Worm (Caenorhabditis elegans): ENCODE measurements around the gene etc-1.

The etc-1 gene

DNA sequence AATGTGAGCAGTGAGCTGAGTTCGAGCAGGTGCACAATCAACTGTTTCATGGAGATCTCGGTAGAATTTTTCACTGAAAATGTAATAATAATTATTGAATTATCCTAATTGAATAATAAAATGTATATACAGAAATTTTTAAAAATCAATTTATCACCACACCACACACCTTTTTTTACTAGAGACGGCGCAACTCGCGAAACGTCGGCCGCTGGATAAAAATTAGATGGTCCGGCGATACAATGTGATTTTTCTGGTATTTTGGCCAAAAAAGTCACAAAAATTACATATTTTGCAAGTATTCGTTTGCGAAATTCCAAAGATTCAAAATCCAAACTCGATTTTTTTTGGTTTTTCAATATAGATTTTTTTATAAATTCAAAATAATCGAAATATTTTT lies 6.2 kb downstream of the etc-1 start:
- TF ChIP-seq tbx-2 (tag; optimal IDR thresholded peaks at IDR 0.05) (no peak), ceh-28 (tag; optimal IDR thresholded peaks at IDR 0.05) (no peak), sea-2 (GFP tag; optimal IDR thresholded peaks at IDR 0.05) (no peak), pha-4 (tag; optimal IDR thresholded peaks at IDR 0.05) (no peak), pqm-1 (tag; optimal IDR thresholded peaks at IDR 0.05) (no peak), ceh-82 (tag; optimal IDR thresholded peaks at IDR 0.05) (no peak), fkh-2 (tag; optimal IDR thresholded peaks at IDR 0.05) (no peak), snpc-4 (tag; optimal IDR thresholded peaks at IDR 0.05) (peak; percentile 14)

DNA sequence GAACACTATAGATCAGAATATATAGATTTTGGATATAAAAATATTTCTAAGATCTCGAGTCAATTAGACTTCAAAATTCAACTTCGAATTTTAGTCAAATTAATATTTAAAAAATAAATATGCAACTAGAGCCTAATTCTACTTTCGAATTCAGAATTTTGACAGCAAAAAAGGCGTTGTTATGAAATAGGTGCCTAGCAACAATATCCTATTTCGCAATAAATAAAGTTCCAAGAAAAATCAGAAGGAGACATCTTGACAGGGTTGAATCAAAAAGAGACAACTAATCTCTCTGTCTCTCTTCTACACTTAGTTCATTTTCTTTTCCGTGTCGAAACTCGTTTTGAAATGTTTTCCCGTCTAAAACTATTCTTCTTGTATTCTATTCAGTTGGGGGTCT lies 10.7 kb downstream of the etc-1 start:
- TF ChIP-seq unc-62 (GFP tag; optimal IDR thresholded peaks at IDR 0.05) (no peak), nhr-76 (tag; optimal IDR thresholded peaks at IDR 0.05) (no peak), nhr-77 (tag; optimal IDR thresholded peaks at IDR 0.05) (no peak), nhr-25 (tag; optimal IDR thresholded peaks at IDR 0.05) (peak; percentile 1), nhr-23 (tag; optimal IDR thresholded peaks at IDR 0.05) (peak; percentile 17), hmg-11 (tag; optimal IDR thresholded peaks at IDR 0.05) (no peak)

DNA sequence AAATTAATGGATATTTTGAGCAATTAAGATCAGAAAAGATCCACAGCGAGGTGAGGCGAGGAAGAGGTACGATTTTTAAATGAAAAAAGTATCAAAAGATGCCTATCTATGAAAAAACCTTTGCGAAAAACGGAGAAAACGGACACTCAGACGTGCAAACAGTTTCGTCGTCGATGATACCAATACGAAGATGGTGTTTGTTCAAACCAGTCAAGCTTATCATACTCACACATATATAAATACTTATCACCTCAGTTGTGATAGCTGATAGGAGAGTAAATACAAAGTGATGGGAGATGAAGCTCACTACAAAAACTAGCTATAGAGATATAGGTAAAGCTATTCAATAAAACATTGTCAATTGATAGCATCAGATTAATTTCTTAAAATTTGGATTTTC lies 15.2 kb downstream of the etc-1 start:
- TF ChIP-seq nhr-77 (tag; optimal IDR thresholded peaks at IDR 0.05) (no peak), nhr-28 (tag; optimal IDR thresholded peaks at IDR 0.05) (no peak), nhr-25 (tag; optimal IDR thresholded peaks at IDR 0.05) (no peak), lin-39 (tag; optimal IDR thresholded peaks at IDR 0.05) (no peak), nhr-11 (tag; optimal IDR thresholded peaks at IDR 0.05) (no peak), pqm-1 (tag; optimal IDR thresholded peaks at IDR 0.05) (peak; percentile 6), elt-2 (tag; optimal IDR thresholded peaks at IDR 0.05) (peak; percentile 63), pha-4 (tag; optimal IDR thresholded peaks at IDR 0.05) (peak; percentile 24), daf-12 (tag; optimal IDR thresholded peaks at IDR 0.05) (no peak)

DNA sequence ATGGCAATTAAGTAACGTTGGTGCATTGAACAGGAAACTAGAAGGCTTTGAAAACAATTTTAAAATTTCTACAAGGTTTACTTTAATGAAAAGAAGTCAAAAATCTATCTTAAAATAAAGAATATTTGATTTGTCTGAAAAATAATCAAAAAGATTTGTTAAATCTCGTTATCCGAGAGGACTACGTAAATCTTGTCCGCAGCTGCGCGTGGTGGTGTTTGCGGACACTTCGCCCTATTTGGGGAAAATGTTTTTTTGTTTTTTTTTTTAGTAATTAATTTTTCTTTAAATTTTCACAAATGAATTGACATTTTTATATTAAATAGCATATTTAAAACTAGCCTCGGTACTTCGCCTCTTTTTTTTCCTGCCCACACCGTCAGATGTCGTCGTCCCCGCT lies 19.3 kb downstream of the etc-1 start:
- TF ChIP-seq snpc-4 (tag; optimal IDR thresholded peaks at IDR 0.05) (peak; percentile 49), skn-1 (tag; optimal IDR thresholded peaks at IDR 0.05) (no peak), lin-39 (tag; optimal IDR thresholded peaks at IDR 0.05) (peak; percentile 46), mdl-1 (tag; optimal IDR thresholded peaks at IDR 0.05) (no peak), fos-1 (tag; optimal IDR thresholded peaks at IDR 0.05) (no peak), fkh-2 (tag; optimal IDR thresholded peaks at IDR 0.05) (no peak), lin-15B (tag; optimal IDR thresholded peaks at IDR 0.05) (peak; percentile 49), nhr-28 (tag; optimal IDR thresholded peaks at IDR 0.05) (no peak), zag-1 (tag; optimal IDR thresholded peaks at IDR 0.05) (no peak), R02D3.7 (tag; optimal IDR thresholded peaks at IDR 0.05) (peak; percentile 28), egl-5 (tag; optimal IDR thresholded peaks at IDR 0.05) (peak; percentile 63), nfya-1 (tag; optimal IDR thresholded peaks at IDR 0.05; ENCODE audit: insufficient read depth) (peak; percentile 60), elt-3 (tag; optimal IDR thresholded peaks at IDR 0.05) (no peak), nhr-43 (tag; optimal IDR thresholded peaks at IDR 0.05; ENCODE audit: poor library complexity, severe bottlenecking) (peak; percentile 50), hmg-11 (tag; optimal IDR thresholded peaks at IDR 0.05) (peak; percentile 55), lsy-12 (tag; optimal IDR thresholded peaks at IDR 0.05) (no peak), sea-2 (GFP tag; optimal IDR thresholded peaks at IDR 0.05) (no peak), unc-39 (tag; optimal IDR thresholded peaks at IDR 0.05) (no peak), tbx-2 (tag; optimal IDR thresholded peaks at IDR 0.05) (no peak)

DNA sequence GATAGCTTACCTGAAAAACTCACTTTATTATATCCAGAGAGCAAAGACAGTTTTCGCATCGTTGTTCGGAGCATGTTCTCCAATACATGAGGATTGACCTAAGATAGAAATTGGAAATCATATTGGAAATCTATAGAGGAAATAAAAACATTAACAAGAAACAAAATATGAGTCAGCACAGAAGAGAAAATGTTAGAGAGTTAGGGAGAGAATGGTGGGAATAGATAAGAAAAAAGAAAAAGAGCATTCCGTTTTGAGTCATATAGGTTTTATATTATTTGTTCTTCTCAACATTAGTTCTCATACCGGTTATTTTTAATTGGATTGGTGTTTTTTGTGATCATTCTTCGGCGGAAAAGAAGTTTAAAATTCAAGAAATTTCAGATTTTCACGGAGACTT lies 20.2 kb downstream of the etc-1 start, which contains the start of gene hgap-2:
TSS of gene hgap-2 (minus strand) at position 101 of the 400 bp plus-strand sequence.
- peak; percentile 4 for TF ChIP-seq pha-4 (tag; optimal IDR thresholded peaks at IDR 0.05)
- no peak for TF ChIP-seq nhr-77 (tag; optimal IDR thresholded peaks at IDR 0.05)
- TF ChIP-seq pqm-1 (tag; optimal IDR thresholded peaks at IDR 0.05), result peak; percentile 19

DNA sequence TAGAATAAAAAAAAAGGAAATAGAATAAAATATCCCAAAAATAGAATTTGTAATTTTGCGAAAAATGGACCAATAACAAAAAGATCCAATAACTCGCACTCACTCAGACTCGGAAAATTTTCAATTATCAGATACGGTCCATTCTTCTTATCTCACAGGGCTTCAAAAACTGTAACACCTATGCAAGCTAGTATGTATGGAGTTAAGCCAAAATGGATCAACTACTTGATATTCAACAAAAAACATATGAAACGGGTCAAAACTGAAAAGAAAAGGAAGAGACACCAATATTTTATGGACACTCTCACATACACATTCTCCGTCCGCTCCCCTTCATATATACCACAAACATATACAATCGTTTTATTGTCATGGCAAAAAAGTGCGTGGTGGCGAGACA lies 21.0 kb downstream of the etc-1 start, which contains the start of gene C34C6.9:
TSS of gene C34C6.9 (plus strand) at position 301 of the 400 bp plus-strand sequence.
- no peak for TF ChIP-seq pha-4 (tag; optimal IDR thresholded peaks at IDR 0.05)

Measured in whole organism, L3 larva.